Worm (Caenorhabditis elegans) whole organism, late embryonic: ENCODE measurements around the gene F56D6.22.

Source experiments
- C08G9.2 ChIP-seq: sonication (generic microtip); optimal IDR thresholded peaks from 2 replicates; lab custom pipeline; 2016; ENCODE audit warnings: mild to moderate bottlenecking, missing genetic modification characterization, moderate library complexity, missing compliant biosample characterization
- K02D7.2 ChIP-seq: sonication (generic microtip); optimal IDR thresholded peaks from 2 replicates; lab custom pipeline; 2017; ENCODE audit warnings: mild to moderate bottlenecking, missing genetic modification characterization, missing compliant biosample characterization
- T23F11.4 ChIP-seq: fragments of 200-800 bp; sonication (Bioruptor generic); optimal IDR thresholded peaks from 2 replicates; lab custom pipeline; 2018; ENCODE audit warnings: mild to moderate bottlenecking, missing genetic modification characterization, missing compliant biosample characterization
- ahr-1 ChIP-seq: sonication (generic microtip); optimal IDR thresholded peaks from 2 replicates; lab custom pipeline; 2016; ENCODE audit warnings: missing genetic modification characterization, missing compliant biosample characterization
- ama-1 ChIP-seq: fragments of 150-350 bp; optimal IDR thresholded peaks from 2 replicates; lab custom pipeline; 2014
- ceh-18 ChIP-seq: sonication (generic microtip); optimal IDR thresholded peaks from 2 replicates; lab custom pipeline; 2016; ENCODE audit warnings: missing genetic modification characterization, missing compliant biosample characterization
- ceh-2 ChIP-seq: sonication (generic microtip); optimal IDR thresholded peaks from 2 replicates; lab custom pipeline; 2016; ENCODE audit warnings: missing genotype, missing genetic modification characterization, missing compliant biosample characterization
- ceh-34 ChIP-seq: sonication (generic microtip); optimal IDR thresholded peaks from 2 replicates; lab custom pipeline; 2016; ENCODE audit warnings: mild to moderate bottlenecking, missing genetic modification characterization, missing compliant biosample characterization
- ceh-9 ChIP-seq: sonication (generic microtip); optimal IDR thresholded peaks from 2 replicates; lab custom pipeline; 2016; ENCODE audit warnings: mild to moderate bottlenecking, missing genetic modification characterization, inconsistent platforms, missing compliant biosample characterization
- che-1 ChIP-seq: sonication (generic microtip); optimal IDR thresholded peaks from 2 replicates; lab custom pipeline; 2016; ENCODE audit warnings: mild to moderate bottlenecking, missing genetic modification characterization, missing compliant biosample characterization
- dve-1 ChIP-seq: sonication (generic microtip); optimal IDR thresholded peaks from 2 replicates; lab custom pipeline; 2017; ENCODE audit warnings: antibody characterized with exemption, mild to moderate bottlenecking, missing genetic modification characterization, missing compliant biosample characterization
- elt-2 ChIP-seq: sonication (generic microtip); optimal IDR thresholded peaks from 2 replicates; lab custom pipeline; 2016; ENCODE audit warnings: missing genetic modification reagents, missing genetic modification characterization, missing compliant biosample characterization
- elt-4 ChIP-seq: sonication (generic microtip); optimal IDR thresholded peaks from 2 replicates; lab custom pipeline; 2016; ENCODE audit warnings: missing genetic modification characterization, missing compliant biosample characterization
- fax-1 ChIP-seq: sonication (generic microtip); optimal IDR thresholded peaks from 2 replicates; lab custom pipeline; 2016; ENCODE audit warnings: missing genotype, missing genetic modification characterization, missing compliant biosample characterization
- fkh-6 ChIP-seq: sonication (generic microtip); optimal IDR thresholded peaks from 2 replicates; lab custom pipeline; 2016; ENCODE audit warnings: missing genetic modification characterization, missing compliant biosample characterization
- hlh-13 ChIP-seq: fragments of 200-800 bp; sonication (Bioruptor generic); optimal IDR thresholded peaks from 2 replicates; lab custom pipeline; 2018; ENCODE audit warnings: mild to moderate bottlenecking, missing genetic modification characterization, missing compliant biosample characterization
- hlh-8 ChIP-seq: sonication (generic microtip); optimal IDR thresholded peaks from 2 replicates; lab custom pipeline; 2016; ENCODE audit warnings: missing genotype, missing genetic modification characterization, missing compliant biosample characterization
- lim-6 ChIP-seq: sonication (generic microtip); optimal IDR thresholded peaks from 2 replicates; lab custom pipeline; 2016; ENCODE audit warnings: missing genetic modification characterization, missing compliant biosample characterization
- nhr-232 ChIP-seq: sonication (generic microtip); optimal IDR thresholded peaks from 2 replicates; lab custom pipeline; 2016; ENCODE audit warnings: missing genetic modification characterization, missing compliant biosample characterization
- npax-4 ChIP-seq: sonication (generic microtip); optimal IDR thresholded peaks from 2 replicates; lab custom pipeline; 2016; ENCODE audit warnings: missing genetic modification characterization, missing compliant biosample characterization
- odd-2 ChIP-seq: sonication (generic microtip); optimal IDR thresholded peaks from 2 replicates; lab custom pipeline; 2017; ENCODE audit warnings: antibody characterized with exemption, mild to moderate bottlenecking, missing genetic modification characterization, missing compliant biosample characterization
- pag-3 ChIP-seq: sonication (generic microtip); optimal IDR thresholded peaks from 2 replicates; lab custom pipeline; 2016; ENCODE audit warnings: missing compliant biosample characterization, missing genetic modification characterization, borderline replicate concordance
- pha-4 ChIP-seq: fragments of 150-350 bp; optimal IDR thresholded peaks from 2 replicates; lab custom pipeline; 2018; ENCODE audit warnings: missing biosample characterization, missing genetic modification reagents, missing genetic modification characterization
- pros-1 ChIP-seq: fragments of 150-350 bp; optimal IDR thresholded peaks from 2 replicates; lab custom pipeline; 2014; ENCODE audit warnings: missing biosample characterization, missing genetic modification reagents, missing genetic modification characterization
- rnt-1 ChIP-seq: sonication (generic microtip); optimal IDR thresholded peaks from 2 replicates; lab custom pipeline; 2016; ENCODE audit warnings: missing genetic modification characterization, missing compliant biosample characterization
- sox-2 ChIP-seq: fragments of 200-800 bp; sonication (Bioruptor generic); IDR thresholded peaks from 2 replicates; pipeline ENCODE4 v1.3.6; 2022; ENCODE audit warnings: missing genetic modification reagents, missing genetic modification characterization, missing compliant biosample characterization
- sox-4 ChIP-seq: sonication (generic microtip); optimal IDR thresholded peaks from 2 replicates; lab custom pipeline; 2017; ENCODE audit warnings: mild to moderate bottlenecking, missing genetic modification characterization, inconsistent platforms, missing compliant biosample characterization
- tbx-2 ChIP-seq: sonication (generic microtip); optimal IDR thresholded peaks from 2 replicates; lab custom pipeline; 2016; ENCODE audit warnings: missing genetic modification characterization, missing compliant biosample characterization
- tbx-7 ChIP-seq: sonication (generic microtip); optimal IDR thresholded peaks from 2 replicates; lab custom pipeline; 2016; ENCODE audit warnings: missing genotype, missing genetic modification characterization, missing compliant biosample characterization
- unc-3 ChIP-seq, 2 experiments: fragments of 200-800 bp in 1 of 2; sonication (Bioruptor generic) in 1 of 2; sonication (generic microtip) in 1 of 2; conservative IDR thresholded peaks in 1 of 2; optimal IDR thresholded peaks in 1 of 2; 2 replicates each; pipeline versions ENCODE4 v1.3.6 to Lab custom; 2016 to 2022; ENCODE audit warnings: missing compliant biosample characterization in 2 of 2, missing genetic modification characterization in 2 of 2, missing genetic modification reagents in 1 of 2
- unc-42 ChIP-seq: sonication (generic microtip); optimal IDR thresholded peaks from 2 replicates; lab custom pipeline; 2016; ENCODE audit warnings: missing genotype, missing genetic modification characterization, missing compliant biosample characterization
- unc-55 ChIP-seq: sonication (generic microtip); optimal IDR thresholded peaks from 2 replicates; lab custom pipeline; 2017; ENCODE audit warnings: missing biosample characterization, missing genetic modification reagents, missing genetic modification characterization
- unc-86 ChIP-seq: sonication (generic microtip); optimal IDR thresholded peaks from 2 replicates; lab custom pipeline; 2016; ENCODE audit warnings: missing genetic modification characterization, missing compliant biosample characterization
- ztf-16 ChIP-seq: sonication (generic microtip); optimal IDR thresholded peaks from 2 replicates; lab custom pipeline; 2017; ENCODE audit warnings: missing genetic modification characterization, missing compliant biosample characterization

Gene F56D6.22

DNA sequence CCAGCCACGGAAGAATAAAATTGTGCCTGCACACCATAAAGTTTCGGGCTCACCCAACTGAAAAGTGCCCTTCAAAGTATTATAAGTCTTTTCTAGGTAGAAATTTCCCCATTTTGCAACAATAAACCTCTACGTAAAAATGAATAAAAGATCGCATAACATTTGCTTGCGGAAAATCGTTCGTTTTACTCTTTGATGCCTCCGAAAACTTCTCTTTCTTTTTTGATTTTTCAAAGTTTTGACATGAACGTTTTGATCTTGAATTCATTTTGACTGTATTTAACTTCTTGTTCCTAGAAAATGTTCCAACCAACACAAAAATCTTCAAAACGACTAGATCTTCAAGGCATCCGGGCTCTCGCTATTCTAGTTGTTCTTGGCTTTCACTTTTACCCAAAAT lies 18.4 kb downstream of the F56D6.22 start, which contains the start of gene oac-21:
TSS of gene oac-21 (plus strand) at position 301 of the 400 bp plus-strand sequence.
- TF ChIP-seq pros-1 (tag; lab: Kevin White, UChicago) (no peak), unc-86 (no peak), pag-3 (tag; lab: Kevin White, UChicago) (no peak), T23F11.4 (no peak), lim-6 (tag; lab: Kevin White, UChicago) (no peak), ahr-1 (tag; lab: Kevin White, UChicago) (no peak), hlh-8 (tag; lab: Kevin White, UChicago) (no peak), fax-1 (tag; lab: Kevin White, UChicago) (no peak), ama-1 (lab: Kevin White, UChicago) (no peak), unc-3 (GFP tag; conservative IDR thresholded peaks at IDR 0.05; lab: Robert Waterston, UW) (no peak), unc-3 (tag; optimal IDR thresholded peaks at IDR 0.05; lab: Kevin White, UChicago) (no peak), elt-4 (tag; lab: Kevin White, UChicago) (no peak), K02D7.2 (tag; lab: Kevin White, UChicago) (no peak), nhr-232 (tag; lab: Kevin White, UChicago) (no peak), hlh-13 (GFP tag; lab: Kevin White, UChicago) (no peak), unc-55 (GFP tag; lab: Kevin White, UChicago) (no peak)

DNA sequence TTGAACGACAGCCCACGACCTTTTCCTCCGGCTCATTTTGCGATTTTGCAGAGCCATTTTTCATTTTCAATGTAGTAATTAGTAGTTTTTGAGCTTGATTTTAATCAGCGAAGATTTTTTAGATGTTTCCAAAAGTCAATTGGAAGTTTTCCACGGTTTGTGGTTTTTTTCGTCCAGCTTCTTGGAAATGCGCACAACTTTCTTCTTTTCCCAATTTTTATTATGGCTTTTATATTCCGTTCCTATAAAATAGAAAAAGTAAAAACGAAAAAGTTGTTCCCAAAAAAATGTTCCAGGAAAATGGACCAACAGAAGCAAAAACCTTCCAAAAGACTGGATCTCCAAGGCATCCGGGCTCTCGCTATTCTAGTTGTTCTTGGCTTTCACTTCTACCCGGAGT lies 22.0 kb downstream of the F56D6.22 start, which contains the start of gene oac-22:
TSS of gene oac-22 (plus strand) at position 301 of the 400 bp plus-strand sequence.
- TF ChIP-seq pag-3 (tag; lab: Kevin White, UChicago) (no peak), ceh-2 (tag; lab: Kevin White, UChicago) (no peak), npax-4 (no peak), sox-4 (tag; lab: Kevin White, UChicago) (no peak), tbx-7 (tag; lab: Kevin White, UChicago) (no peak), unc-42 (tag; lab: Kevin White, UChicago) (no peak), ceh-34 (tag; lab: Kevin White, UChicago) (no peak), ceh-9 (tag; lab: Kevin White, UChicago) (no peak), rnt-1 (tag; lab: Kevin White, UChicago) (no peak), K02D7.2 (tag; lab: Kevin White, UChicago) (no peak), ceh-18 (tag; lab: Kevin White, UChicago) (no peak), sox-2 (GFP tag; lab: Robert Waterston, UW) (no peak), pha-4 (tag; lab: Kevin White, UChicago) (no peak)

DNA sequence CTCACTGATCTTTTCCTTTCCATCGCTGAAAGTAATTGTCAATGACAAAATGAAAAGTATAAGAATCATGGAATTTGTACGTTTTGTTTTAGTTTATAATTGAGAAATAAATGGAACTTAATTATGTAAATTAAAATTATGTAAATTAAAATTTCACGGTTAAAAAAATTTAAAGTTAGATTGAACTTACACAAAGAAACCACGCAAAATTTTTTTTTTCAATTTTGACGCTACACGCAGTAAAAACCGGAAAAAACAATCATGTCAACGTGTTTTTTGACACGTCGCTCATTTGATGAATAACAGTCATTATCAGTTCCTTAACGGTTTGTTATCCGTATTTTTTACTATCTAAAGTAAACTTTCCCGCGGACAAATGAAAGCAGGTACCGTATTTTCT lies 26.3 kb downstream of the F56D6.22 start, which contains the start of the genes F37C4.8 and oac-23:
TSS of gene F37C4.8 (minus strand) at position 101 of the 400 bp plus-strand sequence.
TSS of gene oac-23 (plus strand) at position 323 of the 400 bp plus-strand sequence.
- TF ChIP-seq che-1 (tag; lab: Kevin White, UChicago), result no peak
- no peak for TF ChIP-seq sox-2 (GFP tag; lab: Robert Waterston, UW)
- no peak for TF ChIP-seq ztf-16 (tag; lab: Kevin White, UChicago)
- TF ChIP-seq fkh-6 (tag; lab: Kevin White, UChicago), result no peak

DNA sequence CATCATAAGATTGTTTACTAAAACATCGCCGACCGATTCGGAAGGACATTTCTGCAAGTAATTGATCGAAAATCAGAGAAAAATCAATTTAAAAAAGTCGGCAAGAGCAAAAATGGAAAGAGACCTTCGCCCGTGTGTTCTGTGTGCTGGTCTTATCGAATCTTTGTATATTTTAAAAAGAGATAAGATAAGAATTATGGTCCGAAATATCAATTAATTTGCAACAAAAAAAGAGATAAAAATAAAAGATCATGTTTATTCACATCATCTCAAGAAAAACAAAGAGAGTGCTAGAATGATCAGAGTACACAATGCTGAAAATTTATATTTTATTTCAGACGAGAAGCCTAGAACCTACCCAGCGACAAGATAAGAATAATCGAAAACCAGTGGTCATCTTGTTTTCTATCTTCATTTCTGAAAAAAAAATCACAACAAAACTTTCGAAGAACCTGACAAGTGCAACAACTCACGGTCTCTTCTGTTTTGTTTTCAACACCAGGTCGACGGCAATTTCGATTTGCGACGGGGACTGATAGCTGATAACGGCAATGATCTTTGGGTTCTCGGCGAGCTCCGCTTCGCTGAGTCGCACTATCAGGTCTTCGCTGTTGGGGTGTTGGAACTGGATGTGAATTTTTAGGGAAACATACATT lies 29.0 kb downstream of the F56D6.22 start, which contains the start of gene F37C4.6:
TSS of gene F37C4.6 (minus strand) at position 51 of the 656 bp plus-strand sequence.
- peak; percentile 71 for TF ChIP-seq elt-2 (tag; lab: Kevin White, UChicago)
- no peak for TF ChIP-seq unc-86

DNA sequence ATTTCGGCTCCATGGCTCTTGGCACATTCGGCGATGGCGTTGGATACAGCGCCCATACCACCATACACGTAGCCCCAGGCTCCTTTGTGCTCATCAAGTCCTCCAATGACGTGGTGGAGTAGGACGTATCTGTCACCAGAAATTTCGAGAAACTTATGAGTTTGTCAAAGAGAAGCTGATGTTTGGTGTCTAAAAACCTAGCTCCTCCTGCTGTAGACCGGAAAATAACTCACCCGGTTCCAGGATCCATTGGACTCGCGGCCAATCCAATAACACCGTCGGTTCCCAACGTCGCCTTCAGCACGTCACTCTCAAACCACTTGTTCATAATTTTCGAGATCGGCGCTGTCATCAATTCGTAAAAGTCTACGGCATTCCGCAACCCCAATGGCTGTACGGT lies 30.5 kb downstream of the F56D6.22 start:
- no peak for TF ChIP-seq ahr-1 (tag; lab: Kevin White, UChicago)
- no peak for TF ChIP-seq elt-4 (tag; lab: Kevin White, UChicago)
- no peak for TF ChIP-seq C08G9.2
- no peak for TF ChIP-seq hlh-13 (GFP tag; lab: Kevin White, UChicago)
- TF ChIP-seq tbx-2, result no peak
- TF ChIP-seq odd-2, result no peak
- no peak for TF ChIP-seq dve-1 (tag; lab: Kevin White, UChicago)
